Worm (Caenorhabditis elegans): ENCODE measurements around the gene mig-14.

mig-14 gene

DNA sequence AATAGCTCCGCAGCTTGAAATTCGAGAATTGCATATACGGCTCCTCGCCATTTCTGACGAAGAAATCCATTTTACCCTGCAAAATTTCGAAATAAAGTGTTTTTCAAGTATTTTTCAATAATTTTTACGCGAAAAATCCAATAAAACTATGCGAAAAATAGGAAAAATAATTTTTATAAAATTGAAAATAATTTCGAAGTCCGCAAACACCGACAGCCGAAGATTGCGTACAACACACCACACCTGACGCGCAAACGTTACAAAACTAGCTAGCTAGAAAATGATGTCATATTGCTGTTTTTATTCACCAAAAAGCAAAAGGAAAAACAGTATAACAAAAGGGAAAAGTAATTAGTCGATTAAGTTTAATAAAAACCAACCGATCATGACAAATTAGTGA, 46.8 kb upstream of the mig-14 start, which contains the start of gene rpoa-1 (continued):
- TF ChIP-seq snpc-4 (tag; optimal IDR thresholded peaks at IDR 0.05), result peak; percentile 53
- no peak for TF ChIP-seq ztf-11 (tag; optimal IDR thresholded peaks at IDR 0.05)
- peak; percentile 45 for TF ChIP-seq nhr-71 (tag; optimal IDR thresholded peaks at IDR 0.05)
- TF ChIP-seq ztf-4 (tag; optimal IDR thresholded peaks at IDR 0.05), result no peak
- TF ChIP-seq unc-86 (tag; optimal IDR thresholded peaks at IDR 0.05), result no peak
- no peak for TF ChIP-seq ceh-63 (GFP tag; optimal IDR thresholded peaks at IDR 0.05)
- TF ChIP-seq nhr-47 (tag; optimal IDR thresholded peaks at IDR 0.05), result peak; percentile 49
- TF ChIP-seq sptf-1 (tag; optimal IDR thresholded peaks at IDR 0.05), result no peak
- no peak for TF ChIP-seq alr-1 (tag; optimal IDR thresholded peaks at IDR 0.05; ENCODE audit: borderline replicate concordance)
- no peak for TF ChIP-seq efl-3 (GFP tag; optimal IDR thresholded peaks at IDR 0.05)
- TF ChIP-seq tbx-2 (tag; optimal IDR thresholded peaks at IDR 0.05), result peak; percentile 16
- TF ChIP-seq nhr-90 (tag; optimal IDR thresholded peaks at IDR 0.05; ENCODE audit: poor library complexity), result no peak
- TF ChIP-seq hlh-17 (GFP tag; optimal IDR thresholded peaks at IDR 0.05; ENCODE audit: borderline replicate concordance), result no peak
- no peak for TF ChIP-seq mdl-1 (tag; optimal IDR thresholded peaks at IDR 0.05)
- no peak for TF ChIP-seq unc-130 (tag; optimal IDR thresholded peaks at IDR 0.05)
- peak; percentile 92 for TF ChIP-seq F16B12.6 (tag; optimal IDR thresholded peaks at IDR 0.05)
- no peak for TF ChIP-seq C34B4.2 (tag; optimal IDR thresholded peaks at IDR 0.05)
- no peak for TF ChIP-seq ces-1 (GFP tag; optimal IDR thresholded peaks at IDR 0.05)
- TF ChIP-seq blmp-1 (tag; optimal IDR thresholded peaks at IDR 0.05), result no peak
- peak; percentile 19 for TF ChIP-seq lin-39 (tag; optimal IDR thresholded peaks at IDR 0.05)
- TF ChIP-seq nhr-76 (tag; optimal IDR thresholded peaks at IDR 0.05), result no peak
- no peak for TF ChIP-seq C04F5.9 (tag; optimal IDR thresholded peaks at IDR 0.05)
- no peak for TF ChIP-seq grh-1 (GFP tag; IDR thresholded peaks at IDR 0.05)
- TF ChIP-seq nhr-19 (GFP tag; conservative IDR thresholded peaks at IDR 0.05), result peak; percentile 30; the same call in 1 of the 2 replicates
- TF ChIP-seq nhr-84 (tag; optimal IDR thresholded peaks at IDR 0.05), result no peak
- no peak for TF ChIP-seq nhr-237 (tag; optimal IDR thresholded peaks at IDR 0.05)
- no peak for TF ChIP-seq zag-1 (tag; optimal IDR thresholded peaks at IDR 0.05)
- no peak for TF ChIP-seq jun-1 (tag; optimal IDR thresholded peaks at IDR 0.05)
- TF ChIP-seq nhr-28 (tag; optimal IDR thresholded peaks at IDR 0.05), result no peak
- TF ChIP-seq irx-1 (tag; optimal IDR thresholded peaks at IDR 0.05), result no peak
- TF ChIP-seq lin-13 (GFP tag; optimal IDR thresholded peaks at IDR 0.05), result no peak
- TF ChIP-seq efl-1 (optimal IDR thresholded peaks at IDR 0.05), result peak; percentile 53 to 63
- peak; percentile 61 to 94 for TF ChIP-seq efl-1 (GFP tag; optimal IDR thresholded peaks at IDR 0.05 in 1 of 2)
- TF ChIP-seq nhr-85 (tag), result no peak
- TF ChIP-seq vab-15 (tag; optimal IDR thresholded peaks at IDR 0.05), result no peak
- no peak for TF ChIP-seq nhr-12 (tag; optimal IDR thresholded peaks at IDR 0.05)

ce11 chrII:13695343-13696332, 45.9 kb upstream of the mig-14 start, which contains the start of gene kqt-3:
Gene kqt-3, plus strand, starts transcription at chrII:13696282.
- TF ChIP-seq ama-1 (optimal IDR thresholded peaks at IDR 0.05) (no peak), Y116A8C.19 (tag; optimal IDR thresholded peaks at IDR 0.05; ENCODE audit: borderline replicate concordance) (no peak), sptf-1 (tag; optimal IDR thresholded peaks at IDR 0.05) (no peak), C34B4.2 (tag; optimal IDR thresholded peaks at IDR 0.05) (no peak), sup-37 (GFP tag; optimal IDR thresholded peaks at IDR 0.05) (no peak), nhr-28 (tag; optimal IDR thresholded peaks at IDR 0.05) (no peak), sox-4 (tag; optimal IDR thresholded peaks at IDR 0.05) (no peak), nhr-84 (tag; optimal IDR thresholded peaks at IDR 0.05) (no peak), alr-1 (tag; optimal IDR thresholded peaks at IDR 0.05; ENCODE audit: borderline replicate concordance) (no peak), ztf-11 (tag; optimal IDR thresholded peaks at IDR 0.05) (no peak), nhr-90 (tag; optimal IDR thresholded peaks at IDR 0.05; ENCODE audit: poor library complexity) (no peak), egl-27 (tag; optimal IDR thresholded peaks at IDR 0.05) (no peak), egl-13 (tag; optimal IDR thresholded peaks at IDR 0.05) (no peak)
